Fruit fly (Drosophila melanogaster) whole organism, embryonic: ENCODE results near the gene CG17224.

ENCODE experiments used
- CG1024 ChIP-seq: fragments of 200-800 bp; sonication (Bioruptor generic); IDR thresholded peaks from 2 replicates; pipeline ENCODE4 v1.3.6; 2022; ENCODE audit warnings: missing biosample characterization, missing genetic modification characterization
- CG10267 ChIP-seq: fragments of 200-800 bp; sonication (Bioruptor generic); optimal IDR thresholded peaks from 2 replicates; lab custom pipeline; 2018; ENCODE audit warnings: missing biosample characterization, mild to moderate bottlenecking, missing genetic modification characterization, moderate library complexity
- CG10431 ChIP-seq: fragments of 200-800 bp; sonication (Bioruptor generic); optimal IDR thresholded peaks from 3 replicates; lab custom pipeline; 2018; ENCODE audit warnings: missing biosample characterization, mild to moderate bottlenecking, missing genetic modification characterization
- CG14710 ChIP-seq: fragments of 200-800 bp; sonication (Bioruptor generic); optimal IDR thresholded peaks from 3 replicates; lab custom pipeline; 2019; ENCODE audit warnings: missing biosample characterization, mild to moderate bottlenecking, missing genetic modification characterization, moderate library complexity
- CG17361 ChIP-seq: fragments of 200-800 bp; sonication (Bioruptor generic); IDR thresholded peaks from 3 replicates; pipeline ENCODE4 v1.3.6; 2022; ENCODE audit warnings: missing biosample characterization, missing genetic modification characterization
- CG18619 ChIP-seq: fragments of 200-800 bp; sonication (Bioruptor generic); optimal IDR thresholded peaks from 3 replicates; lab custom pipeline; 2017; ENCODE audit warnings: missing biosample characterization, mild to moderate bottlenecking, missing genetic modification characterization
- CG2129 ChIP-seq: fragments of 200-800 bp; sonication (Bioruptor generic); IDR thresholded peaks from 2 replicates; pipeline ENCODE4 v1.3.6; 2022; ENCODE audit warnings: missing biosample characterization, missing genetic modification characterization; ENCODE audit not compliant: partially characterized antibody
- CG30403 ChIP-seq: fragments of 200-800 bp; sonication (Bioruptor generic); optimal IDR thresholded peaks from 3 replicates; lab custom pipeline; 2016; ENCODE audit warnings: missing biosample characterization, missing genetic modification characterization
- CG32532 ChIP-seq: fragments of 200-800 bp; sonication (Bioruptor generic); IDR thresholded peaks from 2 replicates; pipeline ENCODE4 v1.3.6; 2022; ENCODE audit warnings: missing biosample characterization, missing genetic modification characterization
- CG34422 ChIP-seq: fragments of 200-800 bp; sonication (Bioruptor generic); IDR thresholded peaks from 3 replicates; pipeline ENCODE4 v1.3.6; 2022; ENCODE audit warnings: missing biosample characterization, missing genetic modification characterization
- CG3838 ChIP-seq: fragments of 200-800 bp; sonication (Bioruptor generic); optimal IDR thresholded peaks from 3 replicates; lab custom pipeline; 2016; ENCODE audit warnings: missing biosample characterization, missing genetic modification characterization
- CG5180 ChIP-seq: fragments of 200-800 bp; sonication (Bioruptor generic); optimal IDR thresholded peaks from 3 replicates; lab custom pipeline; 2017; ENCODE audit warnings: missing biosample characterization, missing genetic modification characterization, mild to moderate bottlenecking, moderate library complexity, missing genetic modification reagents
- CG5245 ChIP-seq: fragments of 200-800 bp; sonication (Bioruptor generic); optimal IDR thresholded peaks from 3 replicates; lab custom pipeline; 2016; ENCODE audit warnings: missing biosample characterization, missing genetic modification characterization
- CG7271 ChIP-seq: fragments of 200-800 bp; sonication (Bioruptor generic); optimal IDR thresholded peaks from 2 replicates; lab custom pipeline; 2018; ENCODE audit warnings: missing biosample characterization, mild to moderate bottlenecking, missing genetic modification characterization, moderate library complexity
- CG8281 ChIP-seq: fragments of 200-800 bp; sonication (Bioruptor generic); optimal IDR thresholded peaks from 2 replicates; lab custom pipeline; 2018; ENCODE audit warnings: missing biosample characterization, mild to moderate bottlenecking, missing genetic modification characterization, moderate library complexity
- CG8359 ChIP-seq: fragments of 200-800 bp; sonication (Bioruptor generic); optimal IDR thresholded peaks from 2 replicates; lab custom pipeline; 2017; ENCODE audit warnings: missing biosample characterization, mild to moderate bottlenecking, missing genetic modification characterization, borderline replicate concordance
- CHES-1-like ChIP-seq: fragments of 200-800 bp; sonication (Bioruptor generic); optimal IDR thresholded peaks from 2 replicates; lab custom pipeline; 2016; ENCODE audit warnings: missing biosample characterization, missing genetic modification characterization
- CkIIα-i1 ChIP-seq: fragments of 200-800 bp; sonication (Bioruptor generic); IDR thresholded peaks from 2 replicates; pipeline ENCODE4 v1.3.6; 2022; ENCODE audit warnings: missing biosample characterization, missing genetic modification characterization
- Dip3 ChIP-seq: fragments of 200-800 bp; sonication (Bioruptor generic); optimal IDR thresholded peaks from 3 replicates; lab custom pipeline; 2016; ENCODE audit warnings: missing biosample characterization, missing genetic modification characterization
- Doc3 ChIP-seq: fragments of 200-800 bp; sonication (Bioruptor generic); IDR thresholded peaks from 3 replicates; pipeline ENCODE4 v1.3.6; 2022; ENCODE audit warnings: missing biosample characterization, missing genetic modification characterization; ENCODE audit not compliant: partially characterized antibody
- Dref ChIP-seq: fragments of 200-800 bp; sonication (Bioruptor generic); IDR thresholded peaks from 2 replicates; pipeline ENCODE4 v1.3.6; 2022; ENCODE audit warnings: missing biosample characterization, missing genetic modification characterization
- Eip74EF ChIP-seq, 2 experiments: fragments of 200-800 bp in 1 of 2; fragments of >200 bp in 1 of 2; sonication (Bioruptor generic) in 1 of 2; optimal IDR thresholded peaks; 2 replicates each; lab custom pipeline; 2017 to 2019; ENCODE audit warnings: missing biosample characterization in 2 of 2, missing genetic modification characterization in 2 of 2, mild to moderate bottlenecking in 1 of 2, moderate library complexity in 1 of 2
- Ets65A ChIP-seq: fragments of 200-800 bp; sonication (Bioruptor generic); peaks from one replicate; lab custom pipeline; 2016; ENCODE audit warnings: missing biosample characterization, missing genetic modification characterization
- Hsf ChIP-seq: fragments of 200-800 bp; sonication (Bioruptor generic); optimal IDR thresholded peaks from 3 replicates; lab custom pipeline; 2016; ENCODE audit warnings: missing biosample characterization, missing genetic modification characterization
- MTF-1 ChIP-seq: fragments of 200-800 bp; sonication (Bioruptor generic); optimal IDR thresholded peaks from 2 replicates; lab custom pipeline; 2018; ENCODE audit warnings: missing biosample characterization, mild to moderate bottlenecking, missing genetic modification characterization, borderline replicate concordance
- Med ChIP-seq: fragments of 200-800 bp; sonication (Bioruptor generic); peaks from one replicate; lab custom pipeline; 2016; ENCODE audit warnings: missing biosample characterization, missing genetic modification characterization, mild to moderate bottlenecking, inconsistent platforms, moderate library complexity
- NK7.1 ChIP-seq: fragments of 200-800 bp; sonication (Bioruptor generic); optimal IDR thresholded peaks from 3 replicates; lab custom pipeline; 2016; ENCODE audit warnings: missing biosample characterization, missing genetic modification characterization
- PHDP ChIP-seq: fragments of 200-800 bp; sonication (Bioruptor generic); optimal IDR thresholded peaks from 3 replicates; lab custom pipeline; 2018; ENCODE audit warnings: missing biosample characterization, mild to moderate bottlenecking, missing genetic modification characterization, moderate library complexity
- Scr ChIP-seq: fragments of 200-800 bp; sonication (Bioruptor generic); IDR thresholded peaks from 2 replicates; pipeline ENCODE4 v1.3.6; 2022; ENCODE audit warnings: missing biosample characterization, missing genetic modification characterization; ENCODE audit not compliant: partially characterized antibody
- Sry-δ ChIP-seq: fragments of 200-800 bp; sonication (Bioruptor generic); optimal IDR thresholded peaks from 2 replicates; lab custom pipeline; 2016; ENCODE audit warnings: missing biosample characterization, missing genetic modification characterization
- Usf ChIP-seq: fragments of 200-800 bp; sonication (Bioruptor generic); optimal IDR thresholded peaks from 2 replicates; lab custom pipeline; 2017; ENCODE audit warnings: missing genotype, missing biosample characterization, missing genetic modification characterization
- dmrt99B ChIP-seq: fragments of 200-800 bp; sonication (Bioruptor generic); optimal IDR thresholded peaks from 2 replicates; lab custom pipeline; 2018; ENCODE audit warnings: missing biosample characterization, mild to moderate bottlenecking, missing genetic modification characterization, moderate library complexity
- en ChIP-seq: fragments of 200-800 bp; sonication (Bioruptor generic); optimal IDR thresholded peaks from 2 replicates; lab custom pipeline; 2016; ENCODE audit warnings: missing biosample characterization, missing genetic modification characterization
- exex ChIP-seq: fragments of 200-800 bp; sonication (Bioruptor generic); optimal IDR thresholded peaks from 4 replicates; lab custom pipeline; 2018; ENCODE audit warnings: missing biosample characterization, mild to moderate bottlenecking, missing genetic modification characterization, moderate library complexity
- eyg ChIP-seq: fragments of 200-800 bp; sonication (Bioruptor generic); optimal IDR thresholded peaks from 3 replicates; lab custom pipeline; 2016; ENCODE audit warnings: missing biosample characterization, missing genetic modification characterization
- gfzf ChIP-seq: fragments of 200-800 bp; sonication (Bioruptor generic); optimal IDR thresholded peaks from 2 replicates; lab custom pipeline; 2016; ENCODE audit warnings: missing biosample characterization, mild to moderate bottlenecking, missing genetic modification characterization, moderate library complexity
- insv ChIP-seq, 2 experiments: fragments of 200-800 bp; sonication (Bioruptor generic); optimal IDR thresholded peaks; 3 replicates each; lab custom pipeline; 2016 to 2018; ENCODE audit warnings: missing biosample characterization in 2 of 2, missing genetic modification characterization in 2 of 2
- luna ChIP-seq: fragments of 200-800 bp; sonication (Bioruptor generic); optimal IDR thresholded peaks from 2 replicates; lab custom pipeline; 2016; ENCODE audit warnings: missing biosample characterization, missing genetic modification characterization
- maf-S ChIP-seq: fragments of 200-800 bp; sonication (Bioruptor generic); optimal IDR thresholded peaks from 2 replicates; lab custom pipeline; 2016; ENCODE audit warnings: missing biosample characterization, missing genetic modification characterization
- mirr ChIP-seq: fragments of 200-800 bp; sonication (Bioruptor generic); optimal IDR thresholded peaks from 3 replicates; lab custom pipeline; 2018; ENCODE audit warnings: missing biosample characterization, mild to moderate bottlenecking, missing genetic modification characterization
- nau ChIP-seq: fragments of 200-800 bp; sonication (Bioruptor generic); optimal IDR thresholded peaks from 3 replicates; lab custom pipeline; 2017; ENCODE audit warnings: missing biosample characterization, mild to moderate bottlenecking, missing genetic modification characterization, missing genetic modification reagents
- pita ChIP-seq: fragments of 200-800 bp; sonication (Bioruptor generic); optimal IDR thresholded peaks from 2 replicates; lab custom pipeline; 2017; ENCODE audit warnings: missing biosample characterization, mild to moderate bottlenecking, missing genetic modification characterization
- sima ChIP-seq: fragments of 200-800 bp; sonication (Bioruptor generic); optimal IDR thresholded peaks from 2 replicates; lab custom pipeline; 2016; ENCODE audit warnings: missing biosample characterization, missing genetic modification characterization
- tap ChIP-seq: fragments of 200-800 bp; optimal IDR thresholded peaks from 3 replicates; lab custom pipeline; 2019; ENCODE audit warnings: missing biosample characterization, mild to moderate bottlenecking, missing genetic modification characterization, moderate library complexity
- toy ChIP-seq: fragments of 200-800 bp; sonication (Bioruptor generic); IDR thresholded peaks from 2 replicates; pipeline ENCODE4 v1.3.6; 2022; ENCODE audit warnings: missing biosample characterization, missing genetic modification characterization
- unc-4 ChIP-seq: fragments of 200-800 bp; sonication (Bioruptor generic); IDR thresholded peaks from 2 replicates; pipeline ENCODE4 v1.3.6; 2022; ENCODE audit warnings: missing biosample characterization, missing genetic modification characterization; ENCODE audit not compliant: partially characterized antibody
- unpg ChIP-seq: fragments of 200-800 bp; sonication (Bioruptor generic); optimal IDR thresholded peaks from 3 replicates; lab custom pipeline; 2018; ENCODE audit warnings: missing biosample characterization, mild to moderate bottlenecking, missing genetic modification characterization, moderate library complexity
- vfl ChIP-seq: fragments of 200-800 bp; sonication (Bioruptor generic); optimal IDR thresholded peaks from 2 replicates; lab custom pipeline; 2016; ENCODE audit warnings: missing biosample characterization, missing genetic modification characterization
- vvl ChIP-seq: fragments of 200-800 bp; sonication (Bioruptor generic); IDR thresholded peaks from 2 replicates; pipeline ENCODE4 v1.3.6; 2022; ENCODE audit warnings: missing biosample characterization, missing genetic modification characterization
- zen ChIP-seq: fragments of 200-800 bp; sonication (Bioruptor generic); optimal IDR thresholded peaks from 3 replicates; lab custom pipeline; 2018; ENCODE audit warnings: missing biosample characterization, mild to moderate bottlenecking, missing genetic modification characterization, moderate library complexity
- zen2 ChIP-seq: fragments of 200-800 bp; sonication (Bioruptor generic); IDR thresholded peaks from 3 replicates; pipeline ENCODE4 v1.3.6; 2022; ENCODE audit warnings: missing biosample characterization, missing genetic modification characterization; ENCODE audit not compliant: partially characterized antibody

CG17224 gene

dm6 chr2L:2966917-2967316 is 51.2 kb downstream of the CG17224 start (continued):
- TF ChIP-seq gfzf (no peak), vvl (no peak), mirr (no peak), unc-4 (GFP tag; lab: Robert Waterston, UW) (no peak), Doc3 (GFP tag; lab: Robert Waterston, UW) (0 out of 3 replicates have a peak, but pooled peaks have one; percentile 14), Dip3 (no peak), CG3838 (GFP tag; lab: Kevin White, UChicago) (no peak), CG14710 (tag; lab: Kevin White, UChicago) (peak; percentile 34), exex (tag; lab: Kevin White, UChicago) (no peak), MTF-1 (GFP tag; lab: Kevin White, UChicago) (peak; percentile 47), NK7.1 (GFP tag; lab: Kevin White, UChicago) (no peak), Scr (GFP tag; lab: Robert Waterston, UW) (no peak), CG1024 (GFP tag; lab: Robert Waterston, UW) (peak; percentile 17; the same call in 1 of the 2 replicates), Eip74EF (GFP tag; optimal IDR thresholded peaks at IDR 0.05; lab: Kevin White, UChicago) (no peak), CHES-1-like (GFP tag; lab: Kevin White, UChicago) (no peak), Med (GFP tag; lab: Kevin White, UChicago) (peak; percentile 51), tap (tag; lab: Kevin White, UChicago) (no peak), Ets65A (GFP tag; lab: Kevin White, UChicago) (no peak), zen2 (GFP tag; lab: Robert Waterston, UW) (no peak), CG7271 (tag; lab: Kevin White, UChicago) (peak; percentile 87), nau (GFP tag; lab: Kevin White, UChicago) (no peak), dmrt99B (no peak), CG8281 (no peak), CG8359 (peak; percentile 4), Sry-δ (GFP tag; lab: Kevin White, UChicago) (no peak), pita (GFP tag; lab: Kevin White, UChicago) (no peak), toy (no peak), CG2129 (GFP tag; lab: Robert Waterston, UW) (no peak), CG18619 (GFP tag; lab: Kevin White, UChicago) (no peak), CG5245 (peak; percentile 2), unpg (no peak), maf-S (no peak), vfl (GFP tag; lab: Kevin White, UChicago) (no peak), CG30403 (GFP tag; lab: Kevin White, UChicago) (no peak), CG32532 (no peak), CG5180 (GFP tag; lab: Kevin White, UChicago) (no peak), luna (GFP tag; lab: Kevin White, UChicago) (no peak), CG10431 (peak; percentile 13), CG10267 (tag; lab: Kevin White, UChicago) (peak; percentile 11), zen (tag; lab: Kevin White, UChicago) (peak; percentile 58), sima (GFP tag; lab: Kevin White, UChicago) (no peak), insv (GFP tag; optimal IDR thresholded peaks at IDR 0.05; lab: Kevin White, UChicago) (no peak), Hsf (GFP tag; lab: Kevin White, UChicago) (no peak), PHDP (no peak), CkIIα-i1 (GFP tag; lab: Robert Waterston, UW) (no peak), CG34422 (no peak), Usf (GFP tag; lab: Kevin White, UChicago) (no peak), eyg (no peak), Dref (GFP tag; lab: Robert Waterston, UW) (no peak), en (GFP tag; lab: Kevin White, UChicago) (no peak), CG17361 (GFP tag; lab: Robert Waterston, UW) (0 out of 3 replicates have a peak, but pooled peaks have one; percentile 34)
